Fruit fly (Drosophila melanogaster) whole organism, embryonic: Measurements from ENCODE around the gene Gr32a.

ENCODE experiments used
- Atf-2 ChIP-seq: fragments of 200-800 bp; sonication (Bioruptor generic); optimal IDR thresholded peaks from 2 replicates; lab custom pipeline; 2016; ENCODE audit warnings: missing biosample characterization, missing genetic modification characterization
- Blimp-1 ChIP-seq: fragments of 200-800 bp; sonication (Bioruptor generic); optimal IDR thresholded peaks from 3 replicates; lab custom pipeline; 2018; ENCODE audit warnings: missing biosample characterization, missing genetic modification characterization, mild to moderate bottlenecking, moderate library complexity, missing genetic modification reagents
- CG1024 ChIP-seq: fragments of 200-800 bp; sonication (Bioruptor generic); IDR thresholded peaks from 2 replicates; pipeline ENCODE4 v1.3.6; 2022; ENCODE audit warnings: missing biosample characterization, missing genetic modification characterization
- CG10431 ChIP-seq: fragments of 200-800 bp; sonication (Bioruptor generic); optimal IDR thresholded peaks from 3 replicates; lab custom pipeline; 2018; ENCODE audit warnings: missing biosample characterization, mild to moderate bottlenecking, missing genetic modification characterization
- CG11456 ChIP-seq: fragments of 200-800 bp; sonication (Bioruptor generic); IDR thresholded peaks from 3 replicates; pipeline ENCODE4 v1.3.6; 2022; ENCODE audit warnings: missing biosample characterization, missing genetic modification characterization
- CG2116 ChIP-seq: fragments of 200-800 bp; sonication (Bioruptor generic); optimal IDR thresholded peaks from 3 replicates; lab custom pipeline; 2018; ENCODE audit warnings: missing biosample characterization, mild to moderate bottlenecking, missing genetic modification characterization
- CG2129 ChIP-seq: fragments of 200-800 bp; sonication (Bioruptor generic); IDR thresholded peaks from 2 replicates; pipeline ENCODE4 v1.3.6; 2022; ENCODE audit warnings: missing biosample characterization, missing genetic modification characterization; ENCODE audit not compliant: partially characterized antibody
- CG30403 ChIP-seq: fragments of 200-800 bp; sonication (Bioruptor generic); optimal IDR thresholded peaks from 3 replicates; lab custom pipeline; 2016; ENCODE audit warnings: missing biosample characterization, missing genetic modification characterization
- CG32772 ChIP-seq: fragments of 200-800 bp; sonication (Bioruptor generic); IDR thresholded peaks from 2 replicates; pipeline ENCODE4 v1.3.6; 2022; ENCODE audit warnings: missing biosample characterization, missing genetic modification characterization
- CG3995 ChIP-seq: fragments of 200-800 bp; sonication (Bioruptor generic); optimal IDR thresholded peaks from 3 replicates; lab custom pipeline; 2016; ENCODE audit warnings: missing biosample characterization, missing genetic modification characterization
- CG5180 ChIP-seq: fragments of 200-800 bp; sonication (Bioruptor generic); optimal IDR thresholded peaks from 3 replicates; lab custom pipeline; 2017; ENCODE audit warnings: missing biosample characterization, missing genetic modification characterization, mild to moderate bottlenecking, moderate library complexity, missing genetic modification reagents
- CG7372 ChIP-seq: fragments of 200-800 bp; sonication (Bioruptor generic); IDR thresholded peaks from 2 replicates; pipeline ENCODE4 v1.3.6; 2022; ENCODE audit warnings: missing biosample characterization, missing genetic modification characterization
- CG9797 ChIP-seq: fragments of 200-800 bp; sonication (Bioruptor generic); optimal IDR thresholded peaks from 3 replicates; lab custom pipeline; 2018; ENCODE audit warnings: missing biosample characterization, mild to moderate bottlenecking, missing genetic modification characterization
- Chrac-16 ChIP-seq: fragments of 200-800 bp; sonication (Bioruptor generic); optimal IDR thresholded peaks from 3 replicates; lab custom pipeline; 2016; ENCODE audit warnings: missing biosample characterization, missing genetic modification characterization
- CoRest ChIP-seq: fragments of 200-800 bp; sonication (Bioruptor generic); optimal IDR thresholded peaks from 3 replicates; lab custom pipeline; 2018; ENCODE audit warnings: missing biosample characterization, mild to moderate bottlenecking, missing genetic modification characterization, moderate library complexity
- Fer1 ChIP-seq: fragments of 200-800 bp; sonication (Bioruptor generic); optimal IDR thresholded peaks from 2 replicates; lab custom pipeline; 2017; ENCODE audit warnings: missing biosample characterization, mild to moderate bottlenecking, missing genetic modification characterization
- Fer2 ChIP-seq: fragments of 200-800 bp; sonication (Bioruptor generic); optimal IDR thresholded peaks from 2 replicates; lab custom pipeline; 2018; ENCODE audit warnings: missing biosample characterization, mild to moderate bottlenecking, missing genetic modification characterization, moderate library complexity
- Mes4 ChIP-seq: fragments of 200-800 bp; sonication (Bioruptor generic); optimal IDR thresholded peaks from 2 replicates; lab custom pipeline; 2016; ENCODE audit warnings: missing biosample characterization, missing genetic modification characterization
- NC2α ChIP-seq: fragments of 200-800 bp; sonication (Bioruptor generic); optimal IDR thresholded peaks from 2 replicates; lab custom pipeline; 2016; ENCODE audit warnings: missing biosample characterization, missing genetic modification characterization
- Nf-YA ChIP-seq: fragments of 200-800 bp; sonication (Bioruptor generic); IDR thresholded peaks from 2 replicates; pipeline ENCODE4 v1.3.6; 2022; ENCODE audit warnings: missing biosample characterization, missing genetic modification characterization
- Scr ChIP-seq: fragments of 200-800 bp; sonication (Bioruptor generic); IDR thresholded peaks from 2 replicates; pipeline ENCODE4 v1.3.6; 2022; ENCODE audit warnings: missing biosample characterization, missing genetic modification characterization; ENCODE audit not compliant: partially characterized antibody
- Ssrp ChIP-seq: fragments of 200-800 bp; sonication (Bioruptor generic); optimal IDR thresholded peaks from 2 replicates; lab custom pipeline; 2018; ENCODE audit warnings: missing biosample characterization, mild to moderate bottlenecking, missing genetic modification characterization, moderate library complexity
- Stat92E ChIP-seq, 3 experiments: fragments of >200 bp in 2 of 3; fragments of 200-800 bp in 1 of 3; sonication (Bioruptor generic) in 1 of 3; optimal IDR thresholded peaks; 2 replicates each; lab custom pipeline; 2017 to 2019; ENCODE audit warnings: missing biosample characterization in 3 of 3, missing genetic modification characterization in 3 of 3, mild to moderate bottlenecking in 1 of 3, moderate library complexity in 1 of 3
- ac ChIP-seq: fragments of 200-800 bp; sonication (Bioruptor generic); optimal IDR thresholded peaks from 3 replicates; lab custom pipeline; 2017; ENCODE audit warnings: missing biosample characterization, mild to moderate bottlenecking, missing genetic modification characterization
- aop ChIP-seq: fragments of 200-800 bp; sonication (Bioruptor generic); IDR thresholded peaks from 2 replicates; pipeline ENCODE4 v1.3.6; 2022; ENCODE audit warnings: missing biosample characterization, missing genetic modification characterization
- ap ChIP-seq: fragments of 200-800 bp; sonication (Bioruptor generic); IDR thresholded peaks from 2 replicates; pipeline ENCODE4 v1.3.6; 2022; ENCODE audit warnings: missing biosample characterization, missing genetic modification characterization
- ase ChIP-seq: fragments of 200-800 bp; sonication (Bioruptor generic); IDR thresholded peaks from 3 replicates; pipeline ENCODE4 v1.3.6; 2022; ENCODE audit warnings: missing biosample characterization, missing genetic modification characterization
- ash1 ChIP-seq: fragments of 200-800 bp; sonication (Bioruptor generic); optimal IDR thresholded peaks from 2 replicates; lab custom pipeline; 2018; ENCODE audit warnings: missing biosample characterization, mild to moderate bottlenecking, missing genetic modification characterization
- chm ChIP-seq: fragments of 200-800 bp; sonication (Bioruptor generic); IDR thresholded peaks from 2 replicates; pipeline ENCODE4 v1.3.6; 2022; ENCODE audit warnings: missing biosample characterization, missing genetic modification characterization
- crol ChIP-seq: fragments of 200-800 bp; sonication (Bioruptor generic); IDR thresholded peaks from 2 replicates; pipeline ENCODE4 v1.3.6; 2022; ENCODE audit warnings: missing biosample characterization, missing genetic modification characterization
- dimm ChIP-seq: fragments of 200-800 bp; sonication (Bioruptor generic); IDR thresholded peaks from 2 replicates; pipeline ENCODE4 v1.3.6; 2022; ENCODE audit warnings: missing biosample characterization, missing genetic modification characterization
- gem ChIP-seq: fragments of 200-800 bp; sonication (Bioruptor generic); optimal IDR thresholded peaks from 2 replicates; lab custom pipeline; 2019; ENCODE audit warnings: missing biosample characterization, mild to moderate bottlenecking, missing genetic modification characterization, moderate library complexity
- gt ChIP-seq: fragments of 200-800 bp; sonication (Bioruptor generic); IDR thresholded peaks from 2 replicates; pipeline ENCODE4 v1.3.6; 2022; ENCODE audit warnings: missing biosample characterization, missing genetic modification characterization
- hb ChIP-seq: fragments of 200-800 bp; sonication (Bioruptor generic); IDR thresholded peaks from 3 replicates; pipeline ENCODE4 v1.3.6; 2022; ENCODE audit warnings: missing biosample characterization, missing genetic modification characterization; ENCODE audit not compliant: partially characterized antibody
- lmd ChIP-seq: fragments of 200-800 bp; sonication (Bioruptor generic); IDR thresholded peaks from 2 replicates; pipeline ENCODE4 v1.3.6; 2022; ENCODE audit warnings: missing biosample characterization, missing genetic modification characterization
- luna ChIP-seq: fragments of 200-800 bp; sonication (Bioruptor generic); optimal IDR thresholded peaks from 2 replicates; lab custom pipeline; 2016; ENCODE audit warnings: missing biosample characterization, missing genetic modification characterization
- mam ChIP-seq: fragments of 200-800 bp; sonication (Bioruptor generic); optimal IDR thresholded peaks from 3 replicates; lab custom pipeline; 2016; ENCODE audit warnings: missing biosample characterization, missing genetic modification characterization
- onecut ChIP-seq: fragments of 200-800 bp; sonication (Bioruptor generic); IDR thresholded peaks from 2 replicates; pipeline ENCODE4 v1.3.6; 2022; ENCODE audit warnings: missing biosample characterization, missing genetic modification characterization
- rib ChIP-seq: fragments of 200-800 bp; sonication (Bioruptor generic); IDR thresholded peaks from 2 replicates; pipeline ENCODE4 v1.3.6; 2022; ENCODE audit warnings: missing biosample characterization, missing genetic modification characterization
- ro ChIP-seq: fragments of 200-800 bp; sonication (Bioruptor generic); IDR thresholded peaks from 2 replicates; pipeline ENCODE4 v1.3.6; 2022; ENCODE audit warnings: missing biosample characterization, missing genetic modification characterization
- seq ChIP-seq: fragments of 200-800 bp; sonication (Bioruptor generic); IDR thresholded peaks from 2 replicates; pipeline ENCODE4 v1.3.6; 2022; ENCODE audit warnings: missing biosample characterization, missing genetic modification characterization
- tap ChIP-seq: fragments of 200-800 bp; optimal IDR thresholded peaks from 3 replicates; lab custom pipeline; 2019; ENCODE audit warnings: missing biosample characterization, mild to moderate bottlenecking, missing genetic modification characterization, moderate library complexity
- tin ChIP-seq: fragments of 200-800 bp; sonication (Bioruptor generic); optimal IDR thresholded peaks from 3 replicates; lab custom pipeline; 2016; ENCODE audit warnings: missing biosample characterization, missing genetic modification characterization
- tio ChIP-seq: fragments of 200-800 bp; sonication (Bioruptor generic); optimal IDR thresholded peaks from 2 replicates; lab custom pipeline; 2017; ENCODE audit warnings: missing biosample characterization, missing genetic modification characterization, inconsistent platforms
- wek ChIP-seq: fragments of 200-800 bp; sonication (Bioruptor generic); optimal IDR thresholded peaks from 3 replicates; lab custom pipeline; 2018; ENCODE audit warnings: missing biosample characterization, mild to moderate bottlenecking, missing genetic modification characterization, moderate library complexity

Gene Gr32a

dm6 chr2L:11123499-11123898 is 9.7 kb downstream of the Gr32a start, which contains the start of the genes Csl4 and Nup160 (continued):
- TF ChIP-seq gem (tag; lab: Kevin White, UChicago) (no peak), luna (GFP tag; lab: Kevin White, UChicago) (peak; percentile 54), lmd (GFP tag; lab: Robert Waterston, UW) (peak; percentile 70), tio (GFP tag; lab: Kevin White, UChicago) (no peak), hb (GFP tag; lab: Robert Waterston, UW) (no peak), Chrac-16 (GFP tag; lab: Kevin White, UChicago) (peak; percentile 88), ash1 (no peak), rib (GFP tag; lab: Robert Waterston, UW) (peak; percentile 59; the same call in 1 of the 2 replicates), CG1024 (GFP tag; lab: Robert Waterston, UW) (no peak), ac (GFP tag; lab: Kevin White, UChicago) (no peak), NC2α (GFP tag; lab: Kevin White, UChicago) (peak; percentile 38), chm (GFP tag; lab: Robert Waterston, UW) (0 out of 2 replicates have a peak, but pooled peaks have one; percentile 25), crol (GFP tag; lab: Robert Waterston, UW) (no peak), gt (no peak), dimm (no peak), ro (GFP tag; lab: Robert Waterston, UW) (no peak), Blimp-1 (GFP tag; lab: Kevin White, UChicago) (no peak), aop (GFP tag; lab: Robert Waterston, UW) (no peak), onecut (GFP tag; lab: Robert Waterston, UW) (no peak), Scr (peak; percentile 36), Mes4 (GFP tag; lab: Kevin White, UChicago) (peak; percentile 69), Ssrp (tag; lab: Kevin White, UChicago) (peak; percentile 51), Atf-2 (GFP tag; lab: Kevin White, UChicago) (peak; percentile 67), Fer2 (tag; lab: Kevin White, UChicago) (peak; percentile 57), CG11456 (GFP tag; lab: Robert Waterston, UW) (peak; percentile 82), CG2116 (GFP tag; lab: Kevin White, UChicago) (peak; percentile 74), mam (GFP tag; lab: Kevin White, UChicago) (peak; percentile 91), CoRest (tag; lab: Kevin White, UChicago) (peak; percentile 77), CG3995 (GFP tag; lab: Kevin White, UChicago) (peak; percentile 57), CG9797 (peak; percentile 62), Fer1 (GFP tag; lab: Kevin White, UChicago) (peak; percentile 76), Stat92E (GFP tag; optimal IDR thresholded peaks at IDR 0.05; lab: Kevin White, UChicago) (peak in 1 of 3 experiments; percentile 43), ase (peak; percentile 66; the same call in 2 of the 3 replicates), tap (tag; lab: Kevin White, UChicago) (no peak), Nf-YA (GFP tag; lab: Robert Waterston, UW) (peak; percentile 54; the same call in 1 of the 2 replicates), CG2129 (no peak), CG30403 (GFP tag; lab: Kevin White, UChicago) (peak; percentile 89), CG7372 (GFP tag; lab: Robert Waterston, UW) (peak; percentile 65), seq (GFP tag; lab: Robert Waterston, UW) (peak; percentile 61; the same call in 1 of the 2 replicates), CG32772 (peak; percentile 64), tin (GFP tag; lab: Kevin White, UChicago) (peak; percentile 86), CG10431 (GFP tag; lab: Kevin White, UChicago) (peak; percentile 10), ap (GFP tag; lab: Robert Waterston, UW) (0 out of 2 replicates have a peak, but pooled peaks have one; percentile 23), wek (GFP tag; lab: Kevin White, UChicago) (no peak), CG5180 (GFP tag; lab: Kevin White, UChicago) (no peak)
